Fruit fly (Drosophila melanogaster) whole organism, wandering third instar larva: Measurements from ENCODE around the gene vri.

Source experiments
- Mio ChIP-seq: sonication (Bioruptor generic); optimal IDR thresholded peaks from 2 replicates; lab custom pipeline; 2016; ENCODE audit warnings: missing biosample characterization, missing genetic modification characterization
- Myc ChIP-seq: fragments of >200 bp; optimal IDR thresholded peaks from 2 replicates; lab custom pipeline; 2017
- brk ChIP-seq: fragments of 200-800 bp; sonication (Bioruptor generic); optimal IDR thresholded peaks from 2 replicates; lab custom pipeline; 2016; ENCODE audit warnings: missing biosample characterization, mild to moderate bottlenecking, missing genetic modification characterization
- sage ChIP-seq: fragments of 200-800 bp; sonication (Bioruptor generic); optimal IDR thresholded peaks from 2 replicates; lab custom pipeline; 2016; ENCODE audit warnings: missing biosample characterization, mild to moderate bottlenecking, missing genetic modification characterization
- tai ChIP-seq: sonication (Bioruptor generic); optimal IDR thresholded peaks from 2 replicates; lab custom pipeline; 2016; ENCODE audit warnings: missing biosample characterization, missing genetic modification characterization
- usp ChIP-seq: fragments of >200 bp; optimal IDR thresholded peaks from 2 replicates; lab custom pipeline; 2017; ENCODE audit warnings: missing biosample characterization, missing genetic modification characterization

DNA sequence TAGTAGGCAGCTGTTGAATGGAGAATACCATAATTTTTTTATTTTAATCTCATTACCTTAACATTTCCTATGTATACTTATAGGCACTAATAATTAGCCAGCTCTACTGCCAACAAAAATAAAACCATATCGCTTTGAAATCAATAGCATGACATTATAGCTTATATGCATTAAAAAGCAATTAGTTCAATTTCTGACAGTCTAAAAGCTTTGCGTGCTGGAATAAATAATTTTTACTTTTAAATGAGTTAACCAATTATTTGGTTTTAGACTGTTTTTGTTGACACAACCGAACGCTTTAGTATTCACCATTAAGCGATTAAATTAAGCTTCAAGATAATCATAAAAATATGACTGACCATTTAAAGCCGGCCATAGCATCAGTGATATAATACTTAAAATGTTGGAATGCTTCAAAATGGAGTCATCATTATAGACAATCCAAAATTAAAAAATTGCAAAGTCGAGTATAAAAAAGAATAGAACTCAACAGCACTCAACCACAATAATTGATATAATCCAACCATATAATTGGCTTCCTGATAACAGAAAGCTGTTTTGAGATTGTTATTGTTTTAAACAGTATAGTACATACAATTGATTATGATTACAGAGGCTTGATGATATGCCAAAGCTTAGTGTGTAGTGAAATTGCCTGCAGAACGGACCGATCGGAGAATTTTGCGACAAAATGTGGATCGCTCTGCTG is 25.2 kb upstream of the vri start, which contains the start of gene Cyp4ac1:
- TF ChIP-seq Myc (lab: Kevin White, UChicago) (no peak), sage (GFP tag; lab: Kevin White, UChicago) (no peak), brk (GFP tag; lab: Kevin White, UChicago) (no peak), usp (GFP tag; lab: Kevin White, UChicago) (no peak), Mio (GFP tag; lab: Kevin White, UChicago) (no peak), tai (no peak)
